Worm (Caenorhabditis elegans) whole organism, midembryonic: ENCODE data around the gene rpn-2.

Experiments
- flt-1 ChIP-seq: fragments of 200-800 bp; sonication (Bioruptor generic); IDR thresholded peaks from 2 replicates; pipeline ENCODE4 v1.3.6; 2022; ENCODE audit warnings: missing genetic modification characterization, missing compliant biosample characterization
- ref-1 ChIP-seq: fragments of 200-800 bp; sonication (Bioruptor generic); conservative IDR thresholded peaks from 2 replicates; pipeline ENCODE4 v1.3.6; 2022; ENCODE audit warnings: missing genetic modification reagents, missing genetic modification characterization, missing compliant biosample characterization
- ztf-23 ChIP-seq: fragments of 200-800 bp; sonication (Bioruptor generic); IDR thresholded peaks from 2 replicates; pipeline ENCODE4 v1.3.6; 2022; ENCODE audit warnings: missing genetic modification reagents, missing genetic modification characterization, missing compliant biosample characterization
- ztf-29 ChIP-seq: fragments of 200-800 bp; sonication (Bioruptor generic); IDR thresholded peaks from 2 replicates; pipeline ENCODE4 v1.3.6; 2022; ENCODE audit warnings: missing genetic modification reagents, missing genetic modification characterization, missing compliant biosample characterization

DNA sequence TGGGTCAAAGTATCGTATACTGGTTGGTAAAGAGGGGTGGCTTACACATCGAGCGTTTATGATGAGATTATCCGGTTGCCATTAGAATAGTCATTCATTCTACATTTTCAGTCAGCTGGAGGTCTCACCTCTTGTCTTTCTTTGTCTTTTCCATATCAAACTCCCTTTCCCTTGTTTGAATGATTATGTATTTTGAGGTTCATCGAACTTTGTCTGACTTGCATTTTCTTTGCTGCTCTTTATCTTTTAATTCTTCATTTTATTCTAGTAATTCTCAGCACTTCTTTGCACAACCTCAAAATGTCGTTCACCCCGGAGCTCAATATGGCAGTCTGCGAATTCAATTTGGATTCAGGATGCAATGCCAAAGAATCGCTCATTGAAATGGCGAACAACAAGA is 41.5 kb downstream of the rpn-2 start, which contains the start of gene T12A2.3:
- no peak for TF ChIP-seq ztf-29 (GFP tag; lab: Robert Waterston, UW)
- TF ChIP-seq ref-1 (GFP tag; lab: Robert Waterston, UW) = no peak
- no peak for TF ChIP-seq ztf-23 (GFP tag; lab: Robert Waterston, UW)
- TF ChIP-seq flt-1 (GFP tag; lab: Robert Waterston, UW) = no peak
